Worm (Caenorhabditis elegans) whole organism, L2 larva: ENCODE data around the gene zgpa-1.

Source experiments
- ceh-82 ChIP-seq: fragments of 150-350 bp; optimal IDR thresholded peaks from 2 replicates; lab custom pipeline; 2014; ENCODE audit warnings: missing biosample characterization, missing genetic modification characterization
- elt-3 ChIP-seq: sonication (generic microtip); optimal IDR thresholded peaks from 2 replicates; lab custom pipeline; 2017; ENCODE audit warnings: missing biosample characterization, missing genetic modification characterization
- gmeb-1 ChIP-seq: fragments of 150-350 bp; optimal IDR thresholded peaks from 2 replicates; lab custom pipeline; 2014; ENCODE audit warnings: missing biosample characterization, missing genetic modification characterization
- lin-39 ChIP-seq: fragments of 150-350 bp; optimal IDR thresholded peaks from 2 replicates; lab custom pipeline; 2014; ENCODE audit warnings: missing biosample characterization, missing genetic modification reagents, missing genetic modification characterization
- mbf-1 ChIP-seq: sonication (generic microtip); optimal IDR thresholded peaks from 2 replicates; lab custom pipeline; 2017; ENCODE audit warnings: missing biosample characterization, missing genetic modification characterization
- nhr-237 ChIP-seq: fragments of 150-350 bp; optimal IDR thresholded peaks from 2 replicates; lab custom pipeline; 2014; ENCODE audit warnings: missing biosample characterization, missing genetic modification characterization
- ztf-4 ChIP-seq: fragments of 150-350 bp; optimal IDR thresholded peaks from 2 replicates; lab custom pipeline; 2014; ENCODE audit warnings: missing biosample characterization, missing genetic modification characterization

Gene zgpa-1

DNA sequence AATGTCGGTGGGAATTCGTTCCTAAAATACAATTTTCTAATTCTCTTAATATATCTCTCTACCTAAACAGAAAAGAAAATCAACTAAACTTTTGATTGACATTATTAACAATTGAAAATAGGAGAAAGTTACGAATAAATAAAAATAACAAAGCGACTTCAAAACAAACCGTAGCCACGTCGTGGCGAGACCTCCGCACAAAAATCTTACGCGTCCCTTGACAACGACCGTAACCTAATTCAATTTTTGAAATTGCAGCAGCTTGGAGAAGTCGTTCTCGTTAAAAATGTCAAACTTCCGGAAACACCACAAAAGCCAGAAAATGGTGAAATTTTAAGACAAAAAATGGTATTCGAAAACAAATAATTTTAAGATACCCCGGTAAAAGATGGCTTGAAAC lies 48.3 kb downstream of the zgpa-1 start:
- TF ChIP-seq mbf-1 (no peak), nhr-237 (tag; lab: Kevin White, UChicago) (no peak)

DNA sequence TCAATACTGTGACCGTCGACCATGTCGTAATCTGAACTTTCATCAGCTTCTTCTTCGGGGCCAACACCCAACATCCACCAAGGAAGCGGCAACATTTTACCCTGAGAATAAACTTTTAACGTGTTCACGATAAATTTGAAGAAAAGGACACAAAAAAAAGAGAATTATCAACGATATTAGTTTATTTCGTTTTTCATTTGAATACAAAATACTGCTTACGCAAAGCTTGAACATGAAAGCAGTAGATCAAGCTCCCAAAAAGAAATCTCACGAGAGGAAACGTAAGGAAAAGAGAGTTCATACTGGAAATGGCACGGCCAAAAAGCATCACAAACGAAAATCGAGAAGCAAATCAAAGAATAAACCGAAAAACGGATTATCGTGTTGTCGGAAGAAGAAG lies 48.9 kb downstream of the zgpa-1 start, which contains the start of the genes C46A5.6 and C46A5.1:
Gene C46A5.6 (minus strand): TSS at position 101 of the 400 bp plus-strand sequence.
Gene C46A5.1 (plus strand): TSS at position 184 of the 400 bp plus-strand sequence.
- no peak for TF ChIP-seq ztf-4
- no peak for TF ChIP-seq gmeb-1
- TF ChIP-seq mbf-1: no peak
- TF ChIP-seq elt-3 (tag; lab: Kevin White, UChicago): no peak
- no peak for TF ChIP-seq ceh-82
- TF ChIP-seq lin-39 (tag; lab: Kevin White, UChicago): no peak
